Worm (Caenorhabditis elegans) whole organism, L4/young adult: ENCODE results near the gene pmk-2.

Experiments used
- W03F9.2 ChIP-seq: fragments of 150-350 bp; optimal IDR thresholded peaks from 2 replicates; lab custom pipeline; 2014; ENCODE audit warnings: missing biosample characterization, missing genetic modification characterization
- dao-5 ChIP-seq: sonication (generic microtip); optimal IDR thresholded peaks from 2 replicates; lab custom pipeline; 2016; ENCODE audit warnings: missing genotype, missing genetic modification characterization, moderate library complexity, missing compliant biosample characterization
- him-1 ChIP-seq: sonication (generic microtip); optimal IDR thresholded peaks from 2 replicates; lab custom pipeline; 2016; ENCODE audit warnings: missing genotype, missing genetic modification reagents, missing genetic modification characterization, missing compliant biosample characterization

- TF ChIP-seq him-1 (tag; lab: Kevin White, UChicago), result no peak
- no peak for TF ChIP-seq W03F9.2 (tag; lab: Kevin White, UChicago)
- no peak for TF ChIP-seq dao-5
Observed at ce11 chrIV:8163687-8164086, 20.4 kb downstream of the pmk-2 start, which contains the start of gene clec-51.
